Fruit fly (Drosophila melanogaster): ENCODE measurements around the gene Rcd-1.

Rcd-1 gene

dm6 chrX:19631365-19631832 lies 7.2 kb upstream of the Rcd-1 start:
- TF ChIP-seq fru (GFP tag; optimal IDR thresholded peaks at IDR 0.05) (peak; percentile 42), Dif (GFP tag; optimal IDR thresholded peaks at IDR 0.05; ENCODE audit: partially characterized antibody) (peak; percentile 91), dl (GFP tag; optimal IDR thresholded peaks at IDR 0.05; ENCODE audit: insufficient read depth in 1 of 2, partially characterized antibody in 2 of 2) (peak in 1 of 2 experiments; percentile 76), Hr83 (GFP tag; optimal IDR thresholded peaks at IDR 0.05; ENCODE audit: poor library complexity, severe bottlenecking) (no peak), N (GFP tag; optimal IDR thresholded peaks at IDR 0.05) (peak; percentile 83), psq (GFP tag; optimal IDR thresholded peaks at IDR 0.05) (peak; percentile 33), h (GFP tag; optimal IDR thresholded peaks at IDR 0.05) (no peak), woc (GFP tag; optimal IDR thresholded peaks at IDR 0.05) (no peak), Sp1 (GFP tag; optimal IDR thresholded peaks at IDR 0.05) (peak; percentile 4)

dm6 chrX:19637002-19637420 lies 1.6 kb upstream of the Rcd-1 start:
- TF ChIP-seq lola (GFP tag; optimal IDR thresholded peaks at IDR 0.05): no peak
- TF ChIP-seq fru (GFP tag; optimal IDR thresholded peaks at IDR 0.05): peak; percentile 27
- peak; percentile 52 for TF ChIP-seq Myc (optimal IDR thresholded peaks at IDR 0.05)
- peak in 1 of 2 experiments; percentile 21 for TF ChIP-seq foxo (GFP tag; optimal IDR thresholded peaks at IDR 0.05)
- TF ChIP-seq CG9705 (GFP tag; optimal IDR thresholded peaks at IDR 0.05): no peak
- TF ChIP-seq jim (GFP tag; optimal IDR thresholded peaks at IDR 0.05): no peak
- no peak for TF ChIP-seq HLH106 (tag; optimal IDR thresholded peaks at IDR 0.05)
- peak; percentile 43 for TF ChIP-seq h (GFP tag; optimal IDR thresholded peaks at IDR 0.05)
- TF ChIP-seq Rel (GFP tag; optimal IDR thresholded peaks at IDR 0.05): no peak
- peak; percentile 32 for TF ChIP-seq Rel (tag; optimal IDR thresholded peaks at IDR 0.05)
- no peak for TF ChIP-seq tai (GFP tag; optimal IDR thresholded peaks at IDR 0.05)
- peak; percentile 16 for TF ChIP-seq Sp1 (GFP tag; optimal IDR thresholded peaks at IDR 0.05)
- peak in 1 of 2 experiments; percentile 58 for TF ChIP-seq dl (GFP tag; optimal IDR thresholded peaks at IDR 0.05; ENCODE audit: insufficient read depth in 1 of 2, partially characterized antibody in 2 of 2)
- TF ChIP-seq psq (GFP tag; optimal IDR thresholded peaks at IDR 0.05): peak; percentile 79
- TF ChIP-seq ey (GFP tag; optimal IDR thresholded peaks at IDR 0.05): no peak
- TF ChIP-seq dsf (GFP tag; optimal IDR thresholded peaks at IDR 0.05; ENCODE audit: borderline replicate concordance): no peak
- TF ChIP-seq OdsH (GFP tag; optimal IDR thresholded peaks at IDR 0.05): no peak
- TF ChIP-seq brk (GFP tag; optimal IDR thresholded peaks at IDR 0.05): no peak
- peak; percentile 78 for TF ChIP-seq Dif (GFP tag; optimal IDR thresholded peaks at IDR 0.05; ENCODE audit: partially characterized antibody)
- TF ChIP-seq rgr (GFP tag; optimal IDR thresholded peaks at IDR 0.05): peak; percentile 33
- TF ChIP-seq woc (GFP tag; optimal IDR thresholded peaks at IDR 0.05): no peak
- no peak for TF ChIP-seq usp (GFP tag; optimal IDR thresholded peaks at IDR 0.05)
- TF ChIP-seq br (GFP tag; optimal IDR thresholded peaks at IDR 0.05): peak; percentile 13

dm6 chrX:19637434-19638327 lies 886 bp upstream of the Rcd-1 start:
- TF ChIP-seq Abd-B (GFP tag; optimal IDR thresholded peaks at IDR 0.05) (peak; percentile 61), foxo (GFP tag; optimal IDR thresholded peaks at IDR 0.05) (no peak), h (GFP tag; optimal IDR thresholded peaks at IDR 0.05) (peak; percentile 0), Dif (GFP tag; optimal IDR thresholded peaks at IDR 0.05; ENCODE audit: partially characterized antibody) (peak; percentile 15), N (GFP tag; optimal IDR thresholded peaks at IDR 0.05) (peak; percentile 99)

dm6 chrX:19640707-19641248 lies 2.2 kb downstream of the Rcd-1 start:
- TF ChIP-seq sage (GFP tag; optimal IDR thresholded peaks at IDR 0.05): no peak
- no peak for TF ChIP-seq CG32264 (GFP tag; optimal IDR thresholded peaks at IDR 0.05)
- TF ChIP-seq CrebA (GFP tag; optimal IDR thresholded peaks at IDR 0.05; ENCODE audit: borderline replicate concordance): no peak
- peak; percentile 50 for TF ChIP-seq Myc (optimal IDR thresholded peaks at IDR 0.05)
- no peak for TF ChIP-seq Hr78 (GFP tag; optimal IDR thresholded peaks at IDR 0.05)
- no peak for TF ChIP-seq pan (optimal IDR thresholded peaks at IDR 0.05)
- no peak for TF ChIP-seq Dfd (GFP tag; optimal IDR thresholded peaks at IDR 0.05)
- TF ChIP-seq tai (GFP tag; optimal IDR thresholded peaks at IDR 0.05): no peak
- TF ChIP-seq psq (GFP tag; optimal IDR thresholded peaks at IDR 0.05): no peak
- TF ChIP-seq dl (GFP tag; optimal IDR thresholded peaks at IDR 0.05; ENCODE audit: insufficient read depth in 1 of 2, partially characterized antibody in 2 of 2): no peak
- no peak for TF ChIP-seq Jra (GFP tag; optimal IDR thresholded peaks at IDR 0.05)
- TF ChIP-seq Rel (GFP tag; optimal IDR thresholded peaks at IDR 0.05): no peak
- TF ChIP-seq Rel (tag; optimal IDR thresholded peaks at IDR 0.05): peak; percentile 98
- TF ChIP-seq jim (GFP tag; optimal IDR thresholded peaks at IDR 0.05): no peak
- no peak for TF ChIP-seq fru (GFP tag; optimal IDR thresholded peaks at IDR 0.05)
- TF ChIP-seq GATAd (GFP tag; optimal IDR thresholded peaks at IDR 0.05): no peak

Measured in whole organism, wandering third instar larva.